Worm (Caenorhabditis elegans): Measurements from ENCODE around the gene srlf-7.

Gene srlf-7

DNA sequence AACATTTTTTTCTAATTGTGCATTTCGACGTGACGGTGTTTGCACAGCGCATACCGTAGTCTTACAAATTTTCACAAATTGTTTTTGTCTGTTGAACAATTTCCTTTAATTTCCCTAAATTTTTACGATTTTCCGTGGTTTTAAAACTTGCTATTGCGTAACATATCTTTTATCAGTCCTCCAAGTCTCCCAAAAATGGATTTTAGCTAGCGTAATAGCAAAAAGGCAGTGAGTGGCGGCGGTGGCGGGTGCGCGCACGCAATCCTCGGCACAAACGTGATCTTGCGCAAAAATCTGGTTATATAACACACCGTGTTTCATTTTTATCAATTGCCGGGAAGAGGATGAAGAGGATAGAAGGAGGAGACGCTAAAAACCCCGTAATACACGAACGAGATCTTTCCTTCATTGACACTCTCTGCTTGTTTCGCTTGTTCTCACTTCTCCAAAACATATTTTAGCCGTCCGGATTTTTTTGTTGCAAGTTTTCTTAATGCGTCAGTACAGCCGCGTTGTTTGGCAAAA, 47.2 kb downstream of the srlf-7 start:
- TF ChIP-seq lsy-2 (tag; optimal IDR thresholded peaks at IDR 0.05) (peak in 1 of 2 experiments; percentile 23), unc-130 (tag; optimal IDR thresholded peaks at IDR 0.05) (no peak), blmp-1 (tag; optimal IDR thresholded peaks at IDR 0.05) (peak; percentile 66)

DNA sequence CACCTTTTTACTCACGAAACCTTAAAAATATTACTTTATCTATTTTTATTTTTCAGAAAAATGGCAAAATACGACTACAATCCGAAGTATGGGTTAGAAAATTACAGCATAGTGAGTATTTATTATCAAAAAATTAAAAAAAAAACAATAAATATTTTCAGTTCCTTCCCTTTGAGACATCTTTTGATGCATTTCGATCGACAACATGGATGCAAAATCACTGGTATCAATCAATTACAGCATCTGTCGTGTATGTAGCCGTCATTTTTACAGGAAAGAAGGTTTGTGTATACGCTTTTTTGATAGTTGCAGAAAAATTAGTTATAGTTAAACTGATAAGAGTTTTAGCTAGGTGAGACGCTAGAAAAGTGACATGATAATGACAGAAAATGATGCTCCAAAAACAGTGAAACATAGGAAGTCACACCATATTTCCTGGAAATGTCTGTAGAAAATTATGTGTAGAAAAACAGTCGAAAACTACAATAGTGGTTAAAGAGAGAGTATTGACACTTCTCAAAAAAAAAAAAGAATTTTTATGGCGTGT, 48.7 kb downstream of the srlf-7 start, which contains the start of gene elo-3:
Gene elo-3, plus strand, starts transcription at position 51 of the 547 bp plus-strand sequence.
- no peak for TF ChIP-seq tbx-2 (tag; optimal IDR thresholded peaks at IDR 0.05)
- peak; percentile 4 for TF ChIP-seq elt-2 (tag; optimal IDR thresholded peaks at IDR 0.05)

All from whole organism, L1 larva.